Fruit fly (Drosophila melanogaster): ENCODE results near the gene Gr64a.
A peak's percentile ranks its signal among the peaks of the same experiment; 100 is the strongest.

- TF ChIP-seq fkh (GFP tag; optimal IDR thresholded peaks at IDR 0.05), result peak; percentile 21
- peak; percentile 52 for TF ChIP-seq CG16779 (tag; optimal IDR thresholded peaks at IDR 0.05)
- TF ChIP-seq dac (GFP tag; optimal IDR thresholded peaks at IDR 0.05), result no peak
- TF ChIP-seq Smox (GFP tag; optimal IDR thresholded peaks at IDR 0.05), result peak; percentile 31
These were observed 45.0 kb downstream of the Gr64a start, which contains the start of gene wit for dm6 chr3L:4071561-4072049.

All from whole organism, prepupa.